Fruit fly (Drosophila melanogaster) whole organism, pupa: ENCODE results near the gene cona.

Source experiments
- CG10348 ChIP-seq: fragments of 200-800 bp; sonication (Bioruptor generic); IDR thresholded peaks from 2 replicates; pipeline ENCODE4 v1.3.6; 2022; ENCODE audit warnings: missing biosample characterization, missing genetic modification characterization
- CG12605 ChIP-seq: fragments of 200-800 bp; sonication (Bioruptor generic); IDR thresholded peaks from 2 replicates; pipeline ENCODE4 v1.3.6; 2022; ENCODE audit warnings: missing biosample characterization, missing genetic modification characterization
- CG13204 ChIP-seq: fragments of 200-800 bp; sonication (Bioruptor generic); optimal IDR thresholded peaks from 2 replicates; lab custom pipeline; 2018; ENCODE audit warnings: missing biosample characterization, mild to moderate bottlenecking, missing genetic modification characterization, moderate library complexity
- CG14655 ChIP-seq: fragments of 200-800 bp; sonication (Bioruptor generic); optimal IDR thresholded peaks from 3 replicates; lab custom pipeline; 2017; ENCODE audit warnings: mild to moderate bottlenecking, missing biosample characterization, missing genetic modification reagents, missing genetic modification characterization
- CG15710 ChIP-seq: fragments of 200-800 bp; sonication (Bioruptor generic); optimal IDR thresholded peaks from 2 replicates; lab custom pipeline; 2018; ENCODE audit warnings: missing biosample characterization, mild to moderate bottlenecking, missing genetic modification characterization, moderate library complexity
- CG17806 ChIP-seq: fragments of 200-800 bp; sonication (Bioruptor generic); optimal IDR thresholded peaks from 2 replicates; lab custom pipeline; 2018; ENCODE audit warnings: missing biosample characterization, mild to moderate bottlenecking, missing genetic modification characterization, moderate library complexity
- CG32121 ChIP-seq: fragments of 200-800 bp; sonication (Bioruptor generic); IDR thresholded peaks from 2 replicates; pipeline ENCODE4 v1.3.6; 2022; ENCODE audit warnings: missing biosample characterization, missing genetic modification characterization
- CG34367 ChIP-seq: fragments of 200-800 bp; sonication (Bioruptor generic); optimal IDR thresholded peaks from 2 replicates; lab custom pipeline; 2018; ENCODE audit warnings: missing biosample characterization, mild to moderate bottlenecking, missing genetic modification characterization
- CG4496 ChIP-seq: fragments of 200-800 bp; sonication (Bioruptor generic); IDR thresholded peaks from 3 replicates; pipeline ENCODE4 v1.3.6; 2022; ENCODE audit warnings: missing biosample characterization, missing genetic modification characterization
- CG8159 ChIP-seq: fragments of 200-800 bp; sonication (Bioruptor generic); optimal IDR thresholded peaks from 3 replicates; lab custom pipeline; 2018; ENCODE audit warnings: missing biosample characterization, mild to moderate bottlenecking, missing genetic modification characterization, moderate library complexity
- CG8301 ChIP-seq: fragments of 200-800 bp; sonication (Bioruptor generic); optimal IDR thresholded peaks from 2 replicates; lab custom pipeline; 2018; ENCODE audit warnings: missing biosample characterization, mild to moderate bottlenecking, missing genetic modification characterization
- CG9948 ChIP-seq: fragments of 200-800 bp; sonication (Bioruptor generic); optimal IDR thresholded peaks from 2 replicates; lab custom pipeline; 2018; ENCODE audit warnings: missing biosample characterization, mild to moderate bottlenecking, missing genetic modification characterization, moderate library complexity
- D1 ChIP-seq: fragments of 200-800 bp; sonication (Bioruptor generic); optimal IDR thresholded peaks from 2 replicates; lab custom pipeline; 2018; ENCODE audit warnings: missing biosample characterization, mild to moderate bottlenecking, missing genetic modification characterization, moderate library complexity
- EcR ChIP-seq: fragments of 200-800 bp; sonication (Bioruptor generic); optimal IDR thresholded peaks from 3 replicates; lab custom pipeline; 2019; ENCODE audit warnings: missing biosample characterization, missing genetic modification characterization, mild to moderate bottlenecking, moderate library complexity, missing genetic modification reagents
- Ets98B ChIP-seq: fragments of 200-800 bp; sonication (Bioruptor generic); IDR thresholded peaks from 2 replicates; pipeline ENCODE4 v1.3.6; 2022; ENCODE audit warnings: missing biosample characterization, missing genetic modification characterization
- Pif1A ChIP-seq: fragments of 200-800 bp; sonication (Bioruptor generic); optimal IDR thresholded peaks from 3 replicates; lab custom pipeline; 2016; ENCODE audit warnings: missing biosample characterization, missing genetic modification characterization
- Pif1B ChIP-seq: fragments of 200-800 bp; sonication (Bioruptor generic); optimal IDR thresholded peaks from 3 replicates; lab custom pipeline; 2016; ENCODE audit warnings: missing biosample characterization, missing genetic modification characterization
- Snoo ChIP-seq: fragments of 200-800 bp; sonication (Bioruptor generic); optimal IDR thresholded peaks from 3 replicates; lab custom pipeline; 2017; ENCODE audit warnings: missing biosample characterization, mild to moderate bottlenecking, missing genetic modification characterization, inconsistent platforms
- fd96Ca ChIP-seq: fragments of 200-800 bp; sonication (Bioruptor generic); IDR thresholded peaks from 3 replicates; pipeline ENCODE4 v1.3.6; 2022; ENCODE audit warnings: missing biosample characterization, missing genetic modification characterization
- gl ChIP-seq: fragments of 200-800 bp; sonication (Bioruptor generic); optimal IDR thresholded peaks from 2 replicates; lab custom pipeline; 2018; ENCODE audit warnings: missing biosample characterization, mild to moderate bottlenecking, missing genetic modification characterization
- rn ChIP-seq: fragments of 200-800 bp; sonication (Bioruptor generic); IDR thresholded peaks from 2 replicates; pipeline ENCODE4 v1.3.6; 2022; ENCODE audit warnings: missing biosample characterization, missing genetic modification characterization

The cona gene

DNA sequence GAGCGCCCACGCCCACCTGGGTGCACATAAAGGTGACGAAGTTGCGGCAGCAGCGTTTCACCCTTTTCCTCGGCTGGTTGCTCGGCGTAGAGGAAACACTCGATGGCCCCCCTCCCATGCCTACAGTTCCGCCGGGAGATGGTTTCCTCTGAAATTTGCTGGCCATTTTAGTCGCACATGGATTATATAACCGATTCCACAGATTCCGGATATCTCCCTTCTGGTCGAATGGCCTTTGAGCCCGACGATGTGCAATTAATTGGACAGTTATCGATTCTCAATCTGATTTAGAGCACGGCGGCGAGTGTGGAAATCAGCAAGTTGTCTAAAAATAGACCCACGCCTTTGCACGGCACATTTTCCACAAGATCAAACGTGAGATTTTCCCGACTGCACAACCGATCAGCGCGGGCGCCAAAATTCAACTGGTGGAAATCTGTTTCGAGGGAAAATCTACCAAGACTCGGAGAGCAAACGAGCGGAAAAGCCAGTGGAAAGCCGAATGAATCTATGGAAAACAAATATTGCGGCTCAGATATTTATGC is 25.6 kb downstream of the cona start, which contains the start of gene CG10864:
TSS of gene CG10864 (minus strand) at position 427 of the 545 bp plus-strand sequence.
- TF ChIP-seq CG4496 (no peak), CG10348 (GFP tag; lab: Robert Waterston, UW) (no peak), EcR (GFP tag; lab: Kevin White, UChicago) (no peak), rn (GFP tag; lab: Robert Waterston, UW) (no peak), Pif1B (GFP tag; lab: Kevin White, UChicago) (no peak), CG8159 (tag; lab: Kevin White, UChicago) (no peak), gl (tag; lab: Kevin White, UChicago) (no peak), Ets98B (GFP tag; lab: Robert Waterston, UW) (no peak), Snoo (no peak), CG15710 (tag; lab: Kevin White, UChicago) (no peak), fd96Ca (GFP tag; lab: Robert Waterston, UW) (no peak), CG12605 (GFP tag; lab: Robert Waterston, UW) (no peak), CG17806 (tag; lab: Kevin White, UChicago) (no peak), CG9948 (tag; lab: Kevin White, UChicago) (no peak), CG14655 (GFP tag; lab: Kevin White, UChicago) (no peak), CG8301 (tag; lab: Kevin White, UChicago) (no peak), CG32121 (GFP tag; lab: Robert Waterston, UW) (no peak), CG13204 (GFP tag; lab: Kevin White, UChicago) (no peak), D1 (tag; lab: Kevin White, UChicago) (no peak), Pif1A (GFP tag; lab: Kevin White, UChicago) (no peak)

DNA sequence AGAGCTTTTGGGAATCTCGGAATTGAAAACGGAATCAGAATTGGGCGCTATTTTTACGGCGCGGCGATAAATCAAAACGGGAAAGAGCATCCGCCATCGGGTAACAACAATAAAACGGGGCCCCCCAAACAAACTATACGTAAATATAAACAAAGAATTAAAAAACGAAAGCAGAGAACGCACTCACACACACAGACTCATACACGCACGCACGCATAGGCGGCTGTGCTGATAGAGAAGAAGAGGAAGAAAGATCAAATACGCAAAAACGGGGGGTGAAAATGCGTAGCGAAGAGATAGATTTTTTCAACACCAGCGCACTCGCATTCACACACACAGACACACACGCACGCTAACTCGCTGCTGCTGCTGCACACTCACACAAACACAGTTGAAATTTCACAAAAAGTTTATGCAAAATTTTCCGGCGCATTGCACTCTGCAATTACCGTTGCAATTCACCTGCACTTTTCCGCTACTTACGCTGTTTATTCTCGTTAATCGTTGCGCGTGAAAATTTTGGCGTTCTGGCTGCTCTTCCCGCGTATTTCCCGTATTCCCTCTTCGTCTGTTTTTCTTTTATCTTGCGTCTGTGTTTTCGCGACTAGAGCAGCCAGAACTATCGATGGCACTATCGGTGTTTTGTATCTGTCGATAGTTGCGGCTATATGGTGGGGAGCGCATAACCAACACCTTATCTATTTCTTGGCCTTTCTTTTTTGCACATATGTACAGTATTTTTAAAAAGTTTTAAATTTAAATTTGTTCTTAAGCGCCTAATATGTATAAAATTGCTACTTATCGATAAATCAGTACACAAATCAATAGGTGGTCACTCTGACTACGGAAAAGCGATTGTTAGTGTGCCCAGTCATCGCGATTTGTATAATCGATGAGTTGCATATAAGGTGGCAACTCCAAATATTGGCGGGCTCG is 26.9 kb downstream of the cona start, which contains the start of gene CG31122:
TSS of gene CG31122 (minus strand) at position 596 of the 936 bp plus-strand sequence.
- TF ChIP-seq CG32121 (GFP tag; lab: Robert Waterston, UW) (peak; percentile 44; the same call in 1 of the 2 replicates), EcR (GFP tag; lab: Kevin White, UChicago) (no peak), gl (tag; lab: Kevin White, UChicago) (no peak), Snoo (no peak), rn (GFP tag; lab: Robert Waterston, UW) (no peak), CG34367 (tag; lab: Kevin White, UChicago) (no peak), D1 (tag; lab: Kevin White, UChicago) (no peak), CG14655 (GFP tag; lab: Kevin White, UChicago) (no peak), CG8301 (tag; lab: Kevin White, UChicago) (peak; percentile 10), CG15710 (tag; lab: Kevin White, UChicago) (no peak), Pif1B (GFP tag; lab: Kevin White, UChicago) (no peak), Ets98B (GFP tag; lab: Robert Waterston, UW) (peak; percentile 51), CG4496 (peak; percentile 46; the same call in 1 of the 3 replicates)

DNA sequence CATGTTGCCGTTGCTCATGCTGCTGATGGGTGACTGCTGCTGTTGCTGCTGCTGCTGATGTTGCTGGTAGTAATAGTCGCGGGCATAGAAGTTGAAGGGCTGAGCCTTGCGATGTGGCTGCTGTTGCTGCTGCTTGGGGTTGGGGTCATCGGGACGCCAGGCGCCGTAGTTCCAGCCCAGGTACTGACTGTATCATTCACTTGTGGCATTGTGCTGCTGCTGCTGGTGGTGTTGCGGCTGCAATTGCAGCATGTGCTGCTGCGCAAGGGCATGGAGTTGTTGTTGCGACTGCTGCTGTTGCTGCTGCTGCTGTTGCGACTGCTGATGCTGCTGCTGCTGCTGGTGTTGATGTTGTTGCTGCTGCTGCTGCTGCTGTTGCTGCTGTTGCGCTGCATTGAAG is 36.8 kb downstream of the cona start:
- TF ChIP-seq CG10348 (GFP tag; lab: Robert Waterston, UW) (no peak), CG13204 (GFP tag; lab: Kevin White, UChicago) (no peak), CG4496 (no peak), CG14655 (GFP tag; lab: Kevin White, UChicago) (no peak)

DNA sequence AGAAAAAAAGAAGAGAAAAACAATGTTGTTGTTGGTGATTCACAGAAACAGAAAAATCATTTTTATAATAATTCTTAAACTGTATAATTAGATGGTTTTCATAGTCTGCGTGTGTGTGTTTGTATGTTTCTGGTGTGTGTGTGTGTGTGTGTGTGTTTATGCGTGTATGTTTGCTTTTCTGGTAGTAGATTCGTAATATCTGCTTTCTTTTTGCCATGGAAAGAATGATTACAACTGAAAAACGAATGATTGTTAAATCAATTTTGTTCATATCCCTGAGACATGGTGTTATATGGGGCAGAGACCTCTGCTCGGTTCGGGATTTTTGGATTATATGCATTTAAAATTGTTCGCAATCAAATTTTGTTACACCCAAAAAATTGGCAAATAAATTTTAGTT is 37.7 kb downstream of the cona start:
- TF ChIP-seq CG17806 (tag; lab: Kevin White, UChicago) (no peak), CG14655 (GFP tag; lab: Kevin White, UChicago) (no peak), CG12605 (GFP tag; lab: Robert Waterston, UW) (no peak), rn (GFP tag; lab: Robert Waterston, UW) (no peak), CG9948 (tag; lab: Kevin White, UChicago) (no peak), CG34367 (tag; lab: Kevin White, UChicago) (no peak), Snoo (no peak), Pif1B (GFP tag; lab: Kevin White, UChicago) (no peak), CG13204 (GFP tag; lab: Kevin White, UChicago) (no peak), fd96Ca (GFP tag; lab: Robert Waterston, UW) (no peak), CG32121 (GFP tag; lab: Robert Waterston, UW) (no peak), EcR (GFP tag; lab: Kevin White, UChicago) (no peak), CG8159 (tag; lab: Kevin White, UChicago) (no peak)

DNA sequence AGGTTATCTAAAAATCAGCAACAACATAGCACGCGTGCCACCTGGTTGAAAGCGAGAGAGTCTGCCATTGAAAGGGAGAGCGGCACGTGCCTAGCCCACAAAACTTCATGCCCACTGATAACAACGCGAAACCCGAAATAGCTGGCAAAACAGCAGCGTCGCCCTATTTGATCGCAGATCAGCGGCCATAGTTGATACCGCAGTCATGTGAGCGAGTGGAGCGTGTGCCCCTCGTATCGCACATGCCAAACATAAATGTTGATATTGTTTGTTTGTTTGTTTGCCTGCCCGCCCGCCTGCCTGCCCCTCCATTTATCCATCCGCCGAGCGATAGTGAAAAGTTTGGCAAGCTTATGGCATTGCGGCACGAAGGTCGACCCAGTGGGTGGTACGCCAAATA is 47.3 kb downstream of the cona start:
- TF ChIP-seq fd96Ca (GFP tag; lab: Robert Waterston, UW) (no peak), CG14655 (GFP tag; lab: Kevin White, UChicago) (no peak), CG8159 (tag; lab: Kevin White, UChicago) (no peak), CG9948 (tag; lab: Kevin White, UChicago) (no peak), D1 (tag; lab: Kevin White, UChicago) (no peak), Snoo (no peak), CG12605 (GFP tag; lab: Robert Waterston, UW) (no peak), CG13204 (GFP tag; lab: Kevin White, UChicago) (no peak), EcR (GFP tag; lab: Kevin White, UChicago) (no peak), Ets98B (GFP tag; lab: Robert Waterston, UW) (no peak), CG10348 (GFP tag; lab: Robert Waterston, UW) (no peak), CG17806 (tag; lab: Kevin White, UChicago) (no peak)
